Worm (Caenorhabditis elegans): ENCODE measurements around the gene B0252.8.

DNA sequence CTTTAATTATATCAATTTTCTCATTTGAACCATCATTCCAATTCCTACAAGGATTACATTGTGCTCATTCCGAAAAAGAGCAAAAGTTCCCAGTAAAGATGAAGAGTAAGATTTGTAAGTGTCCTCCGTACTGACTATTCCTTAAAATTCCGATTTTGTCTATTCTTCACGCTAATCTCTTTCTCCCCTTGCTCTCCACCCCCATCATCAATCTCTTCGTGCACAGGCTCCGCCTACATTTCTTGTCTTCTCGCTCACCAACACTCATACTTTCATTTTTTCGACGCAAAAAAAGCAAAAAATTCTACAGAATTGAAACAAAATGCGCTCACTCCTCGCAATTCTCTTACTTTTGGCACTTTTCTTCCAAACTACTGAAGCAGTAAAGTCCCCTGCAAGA is at the start of gene B0252.8:
- no peak for TF ChIP-seq W03F9.2 (tag; optimal IDR thresholded peaks at IDR 0.05)
- no peak for TF ChIP-seq him-1 (tag; optimal IDR thresholded peaks at IDR 0.05)
- no peak for TF ChIP-seq dao-5 (tag; optimal IDR thresholded peaks at IDR 0.05)

Measured in whole organism, L4/young adult.